Fruit fly (Drosophila melanogaster): ENCODE data around the gene Zcchc7.

dm6 chr3L:16873127-16873543 is 27.9 kb downstream of the Zcchc7 start:
- TF ChIP-seq psq (optimal IDR thresholded peaks at IDR 0.05) (no peak), h (optimal IDR thresholded peaks at IDR 0.05) (no peak), ttk (optimal IDR thresholded peaks at IDR 0.05) (no peak), Myc (optimal IDR thresholded peaks at IDR 0.05) (no peak), insv (optimal IDR thresholded peaks at IDR 0.05) (no peak), Sin3A (optimal IDR thresholded peaks at IDR 0.05) (no peak)

Data from Kc167 (cell line).